Fruit fly (Drosophila melanogaster): ENCODE data around the gene ect.

Gene ect

dm6 chr3L:10201655-10202054 is at the start of gene ect:
TSS of gene ect (minus strand) at chr3L:10201837.
- no peak for TF ChIP-seq usp (GFP tag; optimal IDR thresholded peaks at IDR 0.05)
- TF ChIP-seq CG8478 (optimal IDR thresholded peaks at IDR 0.05): no peak
- no peak for TF ChIP-seq Dll (optimal IDR thresholded peaks at IDR 0.05)
- no peak for TF ChIP-seq pan (optimal IDR thresholded peaks at IDR 0.05)

DNA sequence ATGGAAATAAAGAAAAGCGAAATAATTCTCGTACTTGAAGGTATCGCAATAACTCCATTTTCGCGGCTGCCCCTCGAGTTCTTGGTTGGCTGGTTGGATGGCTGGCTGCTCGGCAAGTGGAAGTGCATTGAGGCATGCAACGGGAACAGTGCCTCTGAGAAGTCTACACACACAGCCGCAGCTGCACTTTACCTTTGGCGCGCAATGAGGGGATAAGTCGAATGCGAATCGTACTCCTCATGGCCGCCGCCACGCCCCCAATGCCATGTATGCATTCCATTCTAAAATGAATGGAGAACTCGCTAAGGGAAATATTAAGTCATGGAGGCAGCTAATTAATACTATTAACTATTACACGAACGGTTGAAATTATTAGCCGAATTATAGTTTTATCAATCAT is 48.2 kb upstream of the ect start:
- TF ChIP-seq Dll (optimal IDR thresholded peaks at IDR 0.05) (no peak), psq (optimal IDR thresholded peaks at IDR 0.05) (no peak), CG8478 (optimal IDR thresholded peaks at IDR 0.05) (no peak), usp (GFP tag; optimal IDR thresholded peaks at IDR 0.05) (no peak), pan (optimal IDR thresholded peaks at IDR 0.05) (no peak), EcR (GFP tag; optimal IDR thresholded peaks at IDR 0.05) (no peak)

DNA sequence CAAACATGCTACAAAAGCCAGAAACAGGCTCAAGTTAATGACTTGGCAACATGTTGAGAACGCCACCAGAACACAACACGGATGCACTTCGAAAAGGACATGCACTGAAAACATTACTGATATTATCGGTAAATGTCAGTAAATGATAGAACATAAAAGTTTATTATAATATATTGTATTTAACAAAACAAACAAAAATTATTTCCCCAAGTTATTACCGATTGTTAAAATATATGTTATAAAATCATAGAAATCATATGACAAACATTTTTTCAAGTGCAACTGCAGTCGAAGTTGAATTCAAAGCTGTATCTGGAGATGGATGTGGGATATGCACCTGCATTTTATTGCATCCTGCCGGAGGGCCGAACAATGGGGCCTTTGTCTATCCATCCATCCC is 45.9 kb upstream of the ect start:
- no peak for TF ChIP-seq pan (optimal IDR thresholded peaks at IDR 0.05)
- TF ChIP-seq psq (optimal IDR thresholded peaks at IDR 0.05): no peak
- no peak for TF ChIP-seq usp (GFP tag; optimal IDR thresholded peaks at IDR 0.05)
- TF ChIP-seq EcR (GFP tag; optimal IDR thresholded peaks at IDR 0.05): no peak
- no peak for TF ChIP-seq Dll (optimal IDR thresholded peaks at IDR 0.05)
- TF ChIP-seq CG8478 (optimal IDR thresholded peaks at IDR 0.05): no peak

dm6 chr3L:10247121-10247520 is 45.5 kb upstream of the ect start:
- no peak for TF ChIP-seq CG8478 (optimal IDR thresholded peaks at IDR 0.05)
- TF ChIP-seq EcR (GFP tag; optimal IDR thresholded peaks at IDR 0.05): no peak
- no peak for TF ChIP-seq Dll (optimal IDR thresholded peaks at IDR 0.05)
- TF ChIP-seq pan (optimal IDR thresholded peaks at IDR 0.05): no peak
- TF ChIP-seq usp (GFP tag; optimal IDR thresholded peaks at IDR 0.05): no peak
- TF ChIP-seq psq (optimal IDR thresholded peaks at IDR 0.05): no peak

dm6 chr3L:10246226-10246778 is 44.7 kb upstream of the ect start:
- TF ChIP-seq psq (optimal IDR thresholded peaks at IDR 0.05) (no peak), usp (GFP tag; optimal IDR thresholded peaks at IDR 0.05) (no peak), pan (optimal IDR thresholded peaks at IDR 0.05) (no peak), CG8478 (optimal IDR thresholded peaks at IDR 0.05) (no peak), EcR (GFP tag; optimal IDR thresholded peaks at IDR 0.05) (no peak), Dll (optimal IDR thresholded peaks at IDR 0.05) (no peak)

DNA sequence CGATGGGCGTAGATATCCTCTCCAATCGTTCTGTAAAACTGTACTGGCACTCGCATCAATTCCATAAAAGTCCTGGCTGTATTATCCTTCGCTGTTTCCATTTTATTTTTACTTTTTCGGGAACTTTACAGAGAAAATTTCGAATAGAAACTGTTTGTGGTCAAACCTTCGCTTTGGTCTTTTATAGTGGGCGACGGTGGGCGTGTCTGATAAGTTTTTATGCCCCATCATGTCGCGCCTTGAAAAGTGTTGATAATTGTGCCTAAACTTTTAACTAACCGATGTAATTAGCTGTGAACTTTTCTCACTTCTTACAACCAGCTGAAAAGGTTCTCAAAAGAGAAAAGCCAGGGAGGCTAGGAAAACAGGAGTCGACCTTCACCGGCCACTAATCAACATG is 43.0 kb upstream of the ect start, which contains the start of gene Or67c:
Gene Or67c (minus strand): TSS at position 101 of the 400 bp plus-strand sequence.
- TF ChIP-seq CG8478 (optimal IDR thresholded peaks at IDR 0.05) (no peak), EcR (GFP tag; optimal IDR thresholded peaks at IDR 0.05) (no peak), usp (GFP tag; optimal IDR thresholded peaks at IDR 0.05) (no peak), psq (optimal IDR thresholded peaks at IDR 0.05) (no peak), pan (optimal IDR thresholded peaks at IDR 0.05) (no peak), Dll (optimal IDR thresholded peaks at IDR 0.05) (no peak)

DNA sequence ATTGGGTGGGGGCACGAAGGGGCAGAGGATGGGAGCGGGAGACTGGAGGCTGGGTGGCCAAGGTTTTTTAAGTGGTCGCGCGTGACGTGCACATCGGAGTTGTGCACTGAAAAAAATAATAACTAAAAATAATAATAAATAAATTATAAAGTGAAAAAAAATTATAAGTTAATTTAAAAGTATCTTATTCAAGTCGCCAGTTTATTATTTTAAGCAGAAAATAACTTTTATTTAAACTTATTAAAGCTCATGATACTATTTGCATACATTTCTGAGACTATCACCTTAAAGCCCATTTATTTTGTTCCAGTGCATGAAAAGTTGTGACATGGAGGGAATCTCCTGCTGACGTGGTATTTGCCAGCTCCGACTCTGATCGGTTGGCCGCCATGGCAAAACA is 40.6 kb upstream of the ect start:
- TF ChIP-seq Dll (optimal IDR thresholded peaks at IDR 0.05): no peak
- TF ChIP-seq EcR (GFP tag; optimal IDR thresholded peaks at IDR 0.05): no peak
- no peak for TF ChIP-seq pan (optimal IDR thresholded peaks at IDR 0.05)
- no peak for TF ChIP-seq CG8478 (optimal IDR thresholded peaks at IDR 0.05)
- TF ChIP-seq usp (GFP tag; optimal IDR thresholded peaks at IDR 0.05): no peak
- no peak for TF ChIP-seq psq (optimal IDR thresholded peaks at IDR 0.05)

- TF ChIP-seq EcR (GFP tag; optimal IDR thresholded peaks at IDR 0.05) (no peak), pan (optimal IDR thresholded peaks at IDR 0.05) (no peak), Dll (optimal IDR thresholded peaks at IDR 0.05) (no peak), CG8478 (optimal IDR thresholded peaks at IDR 0.05) (no peak), psq (optimal IDR thresholded peaks at IDR 0.05) (no peak), usp (GFP tag; optimal IDR thresholded peaks at IDR 0.05) (no peak)
These were observed 36.9 kb upstream of the ect start for dm6 chr3L:10238549-10238948.

dm6 chr3L:10233025-10233424 is 31.4 kb upstream of the ect start:
- TF ChIP-seq psq (optimal IDR thresholded peaks at IDR 0.05) (no peak), EcR (GFP tag; optimal IDR thresholded peaks at IDR 0.05) (no peak), CG8478 (optimal IDR thresholded peaks at IDR 0.05) (no peak), pan (optimal IDR thresholded peaks at IDR 0.05) (no peak), Dll (optimal IDR thresholded peaks at IDR 0.05) (no peak), usp (GFP tag; optimal IDR thresholded peaks at IDR 0.05) (no peak)

dm6 chr3L:10230542-10230941 is 28.9 kb upstream of the ect start:
- no peak for TF ChIP-seq psq (optimal IDR thresholded peaks at IDR 0.05)
- TF ChIP-seq pan (optimal IDR thresholded peaks at IDR 0.05): no peak
- no peak for TF ChIP-seq Dll (optimal IDR thresholded peaks at IDR 0.05)
- no peak for TF ChIP-seq usp (GFP tag; optimal IDR thresholded peaks at IDR 0.05)
- TF ChIP-seq CG8478 (optimal IDR thresholded peaks at IDR 0.05): no peak
- no peak for TF ChIP-seq EcR (GFP tag; optimal IDR thresholded peaks at IDR 0.05)

DNA sequence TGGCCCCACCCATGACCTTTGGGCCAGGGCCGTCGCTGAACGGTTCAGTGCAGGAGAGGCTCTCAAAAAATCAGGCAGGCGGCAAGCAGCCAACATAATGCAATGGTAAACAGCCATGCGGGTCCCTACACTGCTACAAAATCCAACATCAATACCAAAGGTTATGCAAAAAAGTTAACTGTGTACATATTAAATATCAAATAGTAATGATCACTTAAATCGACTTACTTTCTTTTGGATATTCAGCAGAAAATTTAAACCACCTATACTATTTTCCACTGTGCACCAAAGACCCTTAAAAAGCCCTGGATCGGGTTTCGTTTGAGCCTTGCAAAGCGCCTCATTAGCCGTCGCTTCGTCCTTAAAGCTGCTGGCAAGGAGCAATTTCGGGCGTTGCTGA is 25.5 kb upstream of the ect start:
- TF ChIP-seq EcR (GFP tag; optimal IDR thresholded peaks at IDR 0.05) (no peak), CG8478 (optimal IDR thresholded peaks at IDR 0.05) (no peak)

- TF ChIP-seq Dll (optimal IDR thresholded peaks at IDR 0.05) (no peak), psq (optimal IDR thresholded peaks at IDR 0.05) (no peak), pan (optimal IDR thresholded peaks at IDR 0.05) (no peak), CG8478 (optimal IDR thresholded peaks at IDR 0.05) (no peak), usp (GFP tag; optimal IDR thresholded peaks at IDR 0.05) (no peak), EcR (GFP tag; optimal IDR thresholded peaks at IDR 0.05) (no peak)
These were observed 24.4 kb upstream of the ect start for dm6 chr3L:10226055-10226454.

DNA sequence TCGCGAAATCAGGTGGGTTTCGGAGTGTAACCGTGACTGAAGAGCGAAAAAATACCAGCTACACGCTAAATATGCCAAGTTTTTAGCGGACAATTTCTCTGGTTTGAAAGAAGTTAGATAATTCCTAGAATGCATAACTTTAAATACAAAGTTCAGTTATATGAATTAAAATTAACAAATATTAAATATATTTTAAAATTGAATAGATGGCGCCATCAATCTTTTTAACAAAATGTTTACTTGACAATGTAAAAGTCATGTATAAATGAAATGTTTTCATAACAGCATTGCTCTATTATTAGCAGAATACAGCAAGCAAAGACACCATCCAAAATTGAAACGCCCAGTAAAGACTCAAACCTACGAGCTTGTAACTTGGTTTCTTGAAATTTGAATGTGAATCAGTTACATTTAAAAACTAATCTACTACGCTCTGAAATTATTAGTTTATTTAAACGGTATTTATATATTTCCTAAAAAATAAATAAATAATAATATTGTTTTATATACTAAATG is 23.6 kb upstream of the ect start, which contains the start of gene scramb1:
Gene scramb1 (minus strand): TSS at position 27 of the 516 bp plus-strand sequence.
- TF ChIP-seq usp (GFP tag; optimal IDR thresholded peaks at IDR 0.05): no peak
- TF ChIP-seq EcR (GFP tag; optimal IDR thresholded peaks at IDR 0.05): no peak
- TF ChIP-seq Dll (optimal IDR thresholded peaks at IDR 0.05): no peak
- TF ChIP-seq pan (optimal IDR thresholded peaks at IDR 0.05): no peak
- TF ChIP-seq CG8478 (optimal IDR thresholded peaks at IDR 0.05): no peak
- no peak for TF ChIP-seq psq (optimal IDR thresholded peaks at IDR 0.05)

Data from whole organism.